Fruit fly (Drosophila melanogaster) whole organism, embryonic: ENCODE results near the gene aqz.
A peak's percentile ranks its signal among the peaks of the same experiment; 100 is the strongest.

Source experiments
- Asciz ChIP-seq: fragments of 200-800 bp; sonication (Bioruptor generic); optimal IDR thresholded peaks from 2 replicates; lab custom pipeline; 2017; ENCODE audit warnings: missing biosample characterization, mild to moderate bottlenecking, missing genetic modification characterization, missing genetic modification reagents
- Bgb ChIP-seq: fragments of 200-800 bp; sonication (Bioruptor generic); IDR thresholded peaks from 2 replicates; pipeline ENCODE4 v1.3.6; 2022; ENCODE audit warnings: missing biosample characterization, missing genetic modification characterization; ENCODE audit not compliant: partially characterized antibody
- CG10979 ChIP-seq: fragments of 200-800 bp; sonication (Bioruptor generic); optimal IDR thresholded peaks from 2 replicates; lab custom pipeline; 2018; ENCODE audit warnings: missing biosample characterization, mild to moderate bottlenecking, missing genetic modification characterization, moderate library complexity
- CG11247 ChIP-seq: fragments of 200-800 bp; sonication (Bioruptor generic); IDR thresholded peaks from 2 replicates; pipeline ENCODE4 v1.3.6; 2022; ENCODE audit warnings: missing biosample characterization, missing genetic modification characterization
- CG11723 ChIP-seq: fragments of 200-800 bp; sonication (Bioruptor generic); optimal IDR thresholded peaks from 2 replicates; lab custom pipeline; 2017; ENCODE audit warnings: missing biosample characterization, mild to moderate bottlenecking, missing genetic modification characterization
- CG12391 ChIP-seq: fragments of 200-800 bp; sonication (Bioruptor generic); optimal IDR thresholded peaks from 3 replicates; lab custom pipeline; 2018; ENCODE audit warnings: missing biosample characterization, mild to moderate bottlenecking, missing genetic modification characterization, moderate library complexity
- CG12744 ChIP-seq: fragments of 200-800 bp; sonication (Bioruptor generic); optimal IDR thresholded peaks from 2 replicates; lab custom pipeline; 2016; ENCODE audit warnings: missing biosample characterization, missing genetic modification characterization
- CG12942 ChIP-seq: fragments of 200-800 bp; sonication (Bioruptor generic); optimal IDR thresholded peaks from 3 replicates; lab custom pipeline; 2016; ENCODE audit warnings: missing biosample characterization, missing genetic modification characterization
- CG14860 ChIP-seq: fragments of 200-800 bp; sonication (Bioruptor generic); IDR thresholded peaks from 3 replicates; pipeline ENCODE4 v1.3.6; 2022; ENCODE audit warnings: missing biosample characterization, missing genetic modification characterization; ENCODE audit not compliant: partially characterized antibody
- CG14965 ChIP-seq: fragments of 200-800 bp; sonication (Bioruptor generic); optimal IDR thresholded peaks from 2 replicates; lab custom pipeline; 2016; ENCODE audit warnings: missing biosample characterization, missing genetic modification characterization, borderline replicate concordance
- CG2202 ChIP-seq: fragments of 200-800 bp; sonication (Bioruptor generic); optimal IDR thresholded peaks from 2 replicates; lab custom pipeline; 2018; ENCODE audit warnings: missing biosample characterization, mild to moderate bottlenecking, missing genetic modification characterization
- CG33557 ChIP-seq: fragments of 200-800 bp; sonication (Bioruptor generic); optimal IDR thresholded peaks from 2 replicates; lab custom pipeline; 2019; ENCODE audit warnings: missing biosample characterization, mild to moderate bottlenecking, missing genetic modification characterization, moderate library complexity
- CG5953 ChIP-seq: fragments of 200-800 bp; sonication (Bioruptor generic); IDR thresholded peaks from 2 replicates; pipeline ENCODE4 v1.3.6; 2022; ENCODE audit warnings: missing biosample characterization, missing genetic modification characterization
- CG8388 ChIP-seq: fragments of 200-800 bp; sonication (Bioruptor generic); optimal IDR thresholded peaks from 2 replicates; lab custom pipeline; 2019; ENCODE audit warnings: missing biosample characterization, mild to moderate bottlenecking, missing genetic modification characterization, moderate library complexity
- CG8478 ChIP-seq: fragments of >200 bp; optimal IDR thresholded peaks from 2 replicates; lab custom pipeline; 2018
- CG8924 ChIP-seq: fragments of 200-800 bp; optimal IDR thresholded peaks from 3 replicates; lab custom pipeline; 2019; ENCODE audit warnings: missing biosample characterization, mild to moderate bottlenecking, missing genetic modification characterization, moderate library complexity
- CG9817 ChIP-seq: fragments of 200-800 bp; sonication (Bioruptor generic); optimal IDR thresholded peaks from 2 replicates; lab custom pipeline; 2018; ENCODE audit warnings: missing biosample characterization, mild to moderate bottlenecking, missing genetic modification characterization, moderate library complexity
- CTCF ChIP-seq: fragments of 200-800 bp; sonication (Bioruptor generic); optimal IDR thresholded peaks from 2 replicates; lab custom pipeline; 2017; ENCODE audit warnings: missing biosample characterization, mild to moderate bottlenecking, missing genetic modification characterization, moderate library complexity
- Dfd ChIP-seq, 2 experiments: fragments of >200 bp; optimal IDR thresholded peaks; 2 replicates each; lab custom pipeline; 2017; ENCODE audit warnings: missing biosample characterization in 2 of 2, missing genetic modification characterization in 2 of 2
- Dip2 ChIP-seq: fragments of 200-800 bp; sonication (Bioruptor generic); IDR thresholded peaks from 2 replicates; pipeline ENCODE4 v1.3.6; 2022; ENCODE audit warnings: missing biosample characterization, missing genetic modification characterization
- Fer2 ChIP-seq: fragments of 200-800 bp; sonication (Bioruptor generic); optimal IDR thresholded peaks from 2 replicates; lab custom pipeline; 2018; ENCODE audit warnings: missing biosample characterization, mild to moderate bottlenecking, missing genetic modification characterization, moderate library complexity
- Gsc ChIP-seq: fragments of 200-800 bp; sonication (Bioruptor generic); IDR thresholded peaks from 2 replicates; pipeline ENCODE4 v1.3.6; 2022; ENCODE audit warnings: missing biosample characterization, missing genetic modification characterization
- Gug ChIP-seq: fragments of 200-800 bp; sonication (Bioruptor generic); IDR thresholded peaks from 4 replicates; pipeline ENCODE4 v1.3.6; 2022; ENCODE audit warnings: missing biosample characterization, missing genetic modification characterization
- HmgD ChIP-seq: fragments of 200-800 bp; sonication (Bioruptor generic); optimal IDR thresholded peaks from 3 replicates; lab custom pipeline; 2016; ENCODE audit warnings: missing biosample characterization, missing genetic modification characterization
- HmgZ ChIP-seq: fragments of 200-800 bp; sonication (Bioruptor generic); optimal IDR thresholded peaks from 2 replicates; lab custom pipeline; 2018; ENCODE audit warnings: missing biosample characterization, mild to moderate bottlenecking, missing genetic modification characterization
- Jarid2 ChIP-seq: fragments of 200-800 bp; sonication (Bioruptor generic); optimal IDR thresholded peaks from 3 replicates; lab custom pipeline; 2017; ENCODE audit warnings: mild to moderate bottlenecking, missing biosample characterization, missing genetic modification reagents, missing genetic modification characterization
- MBD-R2 ChIP-seq: fragments of 200-800 bp; sonication (Bioruptor generic); IDR thresholded peaks from 2 replicates; pipeline ENCODE4 v1.3.6; 2022; ENCODE audit warnings: missing biosample characterization, missing genetic modification characterization
- Med ChIP-seq: fragments of 200-800 bp; sonication (Bioruptor generic); peaks from one replicate; lab custom pipeline; 2016; ENCODE audit warnings: missing biosample characterization, missing genetic modification characterization, mild to moderate bottlenecking, inconsistent platforms, moderate library complexity
- NK7.1 ChIP-seq: fragments of 200-800 bp; sonication (Bioruptor generic); optimal IDR thresholded peaks from 3 replicates; lab custom pipeline; 2016; ENCODE audit warnings: missing biosample characterization, missing genetic modification characterization
- Sin3A ChIP-seq: fragments of >200 bp; optimal IDR thresholded peaks from 2 replicates; lab custom pipeline; 2018
- aop ChIP-seq: fragments of 200-800 bp; sonication (Bioruptor generic); IDR thresholded peaks from 2 replicates; pipeline ENCODE4 v1.3.6; 2022; ENCODE audit warnings: missing biosample characterization, missing genetic modification characterization
- ase ChIP-seq: fragments of 200-800 bp; sonication (Bioruptor generic); IDR thresholded peaks from 3 replicates; pipeline ENCODE4 v1.3.6; 2022; ENCODE audit warnings: missing biosample characterization, missing genetic modification characterization
- bigmax ChIP-seq: fragments of 200-800 bp; sonication (Bioruptor generic); optimal IDR thresholded peaks from 2 replicates; lab custom pipeline; 2018; ENCODE audit warnings: missing biosample characterization, mild to moderate bottlenecking, missing genetic modification characterization
- chif ChIP-seq, 2 experiments: fragments of 200-800 bp; sonication (Bioruptor generic); optimal IDR thresholded peaks; 3 replicates each; lab custom pipeline; 2016; ENCODE audit warnings: missing biosample characterization in 2 of 2, missing genetic modification characterization in 2 of 2
- crp ChIP-seq, 2 experiments: fragments of 200-800 bp; sonication (Bioruptor generic); optimal IDR thresholded peaks; 2 replicates in 1 of 2; 3 replicates in 1 of 2; lab custom pipeline; 2017; ENCODE audit warnings: missing biosample characterization in 2 of 2, missing genetic modification characterization in 2 of 2, mild to moderate bottlenecking in 1 of 2, moderate library complexity in 1 of 2
- dpn ChIP-seq, 2 experiments: fragments of 200-800 bp; sonication (Bioruptor generic); optimal IDR thresholded peaks; 3 replicates each; lab custom pipeline; 2016; ENCODE audit warnings: missing biosample characterization in 2 of 2, missing genetic modification characterization in 2 of 2
- fd64A ChIP-seq: fragments of 200-800 bp; sonication (Bioruptor generic); optimal IDR thresholded peaks from 3 replicates; lab custom pipeline; 2018; ENCODE audit warnings: missing biosample characterization, mild to moderate bottlenecking, missing genetic modification characterization
- gcm2 ChIP-seq: fragments of 200-800 bp; sonication (Bioruptor generic); optimal IDR thresholded peaks from 2 replicates; lab custom pipeline; 2016; ENCODE audit warnings: missing biosample characterization, missing genetic modification characterization
- grau ChIP-seq: fragments of 200-800 bp; optimal IDR thresholded peaks from 3 replicates; lab custom pipeline; 2019; ENCODE audit warnings: missing biosample characterization, mild to moderate bottlenecking, missing genetic modification characterization, moderate library complexity
- hbn ChIP-seq: fragments of 200-800 bp; sonication (Bioruptor generic); IDR thresholded peaks from 2 replicates; pipeline ENCODE4 v1.3.6; 2022; ENCODE audit warnings: missing biosample characterization, missing genetic modification characterization; ENCODE audit not compliant: partially characterized antibody
- her ChIP-seq: fragments of 200-800 bp; sonication (Bioruptor generic); optimal IDR thresholded peaks from 2 replicates; lab custom pipeline; 2016; ENCODE audit warnings: missing biosample characterization, missing genetic modification characterization
- jumu ChIP-seq: fragments of 200-800 bp; sonication (Bioruptor generic); optimal IDR thresholded peaks from 3 replicates; lab custom pipeline; 2016; ENCODE audit warnings: missing biosample characterization, missing genetic modification characterization
- otp ChIP-seq: fragments of 200-800 bp; sonication (Bioruptor generic); IDR thresholded peaks from 3 replicates; pipeline ENCODE4, ENCODE4 v1.3.6; 2022; ENCODE audit warnings: missing biosample characterization, missing genetic modification characterization
- pb ChIP-seq: fragments of 200-800 bp; sonication (Bioruptor generic); optimal IDR thresholded peaks from 3 replicates; lab custom pipeline; 2016; ENCODE audit warnings: missing biosample characterization, missing genetic modification characterization
- pita ChIP-seq: fragments of 200-800 bp; sonication (Bioruptor generic); optimal IDR thresholded peaks from 2 replicates; lab custom pipeline; 2017; ENCODE audit warnings: missing biosample characterization, mild to moderate bottlenecking, missing genetic modification characterization
- ranshi ChIP-seq: fragments of 200-800 bp; sonication (Bioruptor generic); IDR thresholded peaks from 2 replicates; pipeline ENCODE4 v1.3.6; 2022; ENCODE audit warnings: missing biosample characterization, missing genetic modification characterization
- rib ChIP-seq: fragments of 200-800 bp; sonication (Bioruptor generic); IDR thresholded peaks from 2 replicates; pipeline ENCODE4 v1.3.6; 2022; ENCODE audit warnings: missing biosample characterization, missing genetic modification characterization
- slou ChIP-seq: fragments of 200-800 bp; sonication (Bioruptor generic); optimal IDR thresholded peaks from 3 replicates; lab custom pipeline; 2016; ENCODE audit warnings: missing biosample characterization, missing genetic modification characterization
- twi ChIP-seq: fragments of 200-800 bp; optimal IDR thresholded peaks from 2 replicates; lab custom pipeline; 2019; ENCODE audit warnings: missing biosample characterization, mild to moderate bottlenecking, missing genetic modification characterization, moderate library complexity
- tx ChIP-seq: fragments of 200-800 bp; sonication (Bioruptor generic); optimal IDR thresholded peaks from 2 replicates; lab custom pipeline; 2016; ENCODE audit warnings: missing biosample characterization, missing genetic modification characterization
- zfh2 ChIP-seq: fragments of 200-800 bp; sonication (Bioruptor generic); optimal IDR thresholded peaks from 2 replicates; lab custom pipeline; 2016; ENCODE audit warnings: missing biosample characterization, missing genetic modification characterization

aqz gene

DNA sequence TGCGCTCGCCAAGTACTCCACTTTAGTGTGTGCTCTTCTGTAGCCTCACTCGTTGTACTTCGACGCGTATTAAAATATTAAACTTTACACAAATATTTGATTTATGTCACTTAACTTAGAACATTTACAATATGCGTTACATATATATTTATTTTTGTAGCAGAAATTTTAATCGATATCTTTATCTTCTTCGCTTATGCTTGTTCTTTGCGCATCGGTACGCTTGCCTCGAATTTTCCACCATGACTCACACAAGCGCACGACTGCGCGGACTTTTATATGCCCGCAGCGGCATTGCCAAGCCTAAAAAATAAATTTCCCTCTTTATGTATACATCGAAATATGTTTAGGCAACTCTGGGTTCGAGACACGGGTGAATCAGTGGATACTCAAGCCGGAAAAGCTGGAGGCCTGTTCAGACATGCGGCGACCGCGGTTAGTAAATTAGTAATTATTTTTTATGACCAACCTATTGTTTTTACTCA, at the start of gene aqz (continued):
- peak; percentile 21 for TF ChIP-seq NK7.1 (GFP tag; lab: Kevin White, UChicago)
- TF ChIP-seq CG8478 (lab: Kevin White, UChicago) = no peak
- peak; percentile 76 for TF ChIP-seq her
- TF ChIP-seq HmgD (GFP tag; lab: Kevin White, UChicago) = peak; percentile 81
- TF ChIP-seq zfh2 (GFP tag; lab: Kevin White, UChicago) = peak; percentile 58
- TF ChIP-seq MBD-R2 (GFP tag; lab: Robert Waterston, UW) = peak; percentile 69
- peak; percentile 73 for TF ChIP-seq CG11247 (GFP tag; lab: Robert Waterston, UW)
- peak; percentile 64 for TF ChIP-seq Asciz
- peak; percentile 70 for TF ChIP-seq CG12391 (tag; lab: Kevin White, UChicago)
- TF ChIP-seq rib (GFP tag; lab: Robert Waterston, UW) = peak; percentile 83
- peak; percentile 66 for TF ChIP-seq CG9817
- TF ChIP-seq otp (GFP tag; lab: Robert Waterston, UW) = no peak
- no peak for TF ChIP-seq Dfd (GFP tag; optimal IDR thresholded peaks at IDR 0.05; lab: Kevin White, UChicago)
- peak; percentile 25 for TF ChIP-seq CG2202 (tag; lab: Kevin White, UChicago)
- no peak for TF ChIP-seq CG11723 (GFP tag; lab: Kevin White, UChicago)
- TF ChIP-seq aop = 0 out of 2 replicates have a peak, but pooled peaks have one; percentile 42
- TF ChIP-seq pita = peak; percentile 93
- peak; percentile 51 for TF ChIP-seq jumu (GFP tag; lab: Kevin White, UChicago)
- TF ChIP-seq CG14860 (GFP tag; lab: Robert Waterston, UW) = no peak
- TF ChIP-seq Sin3A (lab: Kevin White, UChicago) = peak; percentile 48
- peak; percentile 56 to 58 for TF ChIP-seq dpn (GFP tag; optimal IDR thresholded peaks at IDR 0.05; lab: Kevin White, UChicago)
- TF ChIP-seq Gug (GFP tag; lab: Robert Waterston, UW) = peak; percentile 21; the same call in 1 of the 4 replicates
- TF ChIP-seq slou = peak; percentile 8
- TF ChIP-seq bigmax (GFP tag; lab: Kevin White, UChicago) = peak; percentile 38
- TF ChIP-seq gcm2 (GFP tag; lab: Kevin White, UChicago) = no peak
- TF ChIP-seq ase (GFP tag; lab: Robert Waterston, UW) = no peak
- TF ChIP-seq fd64A (GFP tag; lab: Kevin White, UChicago) = peak; percentile 51
- peak; percentile 76 for TF ChIP-seq CTCF (GFP tag; lab: Kevin White, UChicago)
- TF ChIP-seq hbn = no peak; the same call in 1 of the 2 replicates
- TF ChIP-seq twi (tag; lab: Kevin White, UChicago) = peak; percentile 46
- TF ChIP-seq Fer2 (tag; lab: Kevin White, UChicago) = no peak
- peak in 1 of 2 experiments; percentile 51 for TF ChIP-seq crp (GFP tag; optimal IDR thresholded peaks at IDR 0.05; lab: Kevin White, UChicago)
- no peak for TF ChIP-seq Gsc (GFP tag; lab: Robert Waterston, UW)
- peak; percentile 37 for TF ChIP-seq CG10979
- peak; percentile 58 for TF ChIP-seq CG33557 (GFP tag; lab: Kevin White, UChicago)
- TF ChIP-seq Bgb (GFP tag; lab: Robert Waterston, UW) = peak; percentile 81
- TF ChIP-seq CG8924 (tag; lab: Kevin White, UChicago) = peak; percentile 84
- peak; percentile 90 for TF ChIP-seq HmgZ (tag; lab: Kevin White, UChicago)
- TF ChIP-seq grau = peak; percentile 55
- TF ChIP-seq CG12744 (GFP tag; lab: Kevin White, UChicago) = peak; percentile 46
- peak; percentile 12 for TF ChIP-seq CG8388 (GFP tag; lab: Kevin White, UChicago)
- TF ChIP-seq Med (GFP tag; lab: Kevin White, UChicago) = peak; percentile 96
- peak; percentile 28 for TF ChIP-seq CG12942 (GFP tag; lab: Kevin White, UChicago)
- peak; percentile 59 for TF ChIP-seq pb
- TF ChIP-seq tx (GFP tag; lab: Kevin White, UChicago) = peak; percentile 28
- no peak for TF ChIP-seq Dip2 (GFP tag; lab: Robert Waterston, UW)
- TF ChIP-seq ranshi (GFP tag; lab: Robert Waterston, UW) = peak; percentile 36; the same call in 1 of the 2 replicates
- TF ChIP-seq Jarid2 (GFP tag; lab: Kevin White, UChicago) = peak; percentile 88
- TF ChIP-seq CG14965 (GFP tag; lab: Kevin White, UChicago) = no peak
- TF ChIP-seq chif (GFP tag; optimal IDR thresholded peaks at IDR 0.05; lab: Kevin White, UChicago) = peak; percentile 46 to 69
- TF ChIP-seq CG5953 (GFP tag; lab: Robert Waterston, UW) = no peak
